Worm (Caenorhabditis elegans): ENCODE measurements around the gene pld-1.

ce11 chrII:5067927-5068326 is 23.6 kb downstream of the pld-1 start, which contains the start of gene C27A2.8:
- TF ChIP-seq W03F9.2 (tag; optimal IDR thresholded peaks at IDR 0.05) (no peak), him-1 (tag; optimal IDR thresholded peaks at IDR 0.05) (no peak)
